Worm (Caenorhabditis elegans) whole organism, L2 larva: ENCODE measurements around the gene sri-29.

Experiments used
- C34F6.9 ChIP-seq: fragments of 150-350 bp; optimal IDR thresholded peaks from 2 replicates; lab custom pipeline; 2014; ENCODE audit warnings: missing biosample characterization, missing genetic modification characterization
- F13H6.1 ChIP-seq: sonication (generic microtip); optimal IDR thresholded peaks from 2 replicates; lab custom pipeline; 2016; ENCODE audit warnings: missing genetic modification characterization, missing compliant biosample characterization
- R02D3.7 ChIP-seq: fragments of 150-350 bp; optimal IDR thresholded peaks from 2 replicates; lab custom pipeline; 2014; ENCODE audit warnings: missing biosample characterization, missing genetic modification characterization
- Y55F3AM.14 ChIP-seq: fragments of 200-800 bp; sonication (Bioruptor generic); optimal IDR thresholded peaks from 2 replicates; lab custom pipeline; 2018; ENCODE audit warnings: mild to moderate bottlenecking, missing genetic modification characterization, missing compliant biosample characterization
- ZK546.5 ChIP-seq: sonication (generic microtip); optimal IDR thresholded peaks from 2 replicates; lab custom pipeline; 2017; ENCODE audit warnings: missing biosample characterization, missing genetic modification characterization
- alr-1 ChIP-seq: fragments of 150-350 bp; optimal IDR thresholded peaks from 2 replicates; lab custom pipeline; 2014; ENCODE audit warnings: missing biosample characterization, missing genetic modification characterization
- aly-2 ChIP-seq: fragments of 150-350 bp; optimal IDR thresholded peaks from 2 replicates; lab custom pipeline; 2014; ENCODE audit warnings: missing biosample characterization, missing genetic modification characterization
- ama-1 ChIP-seq: fragments of 150-350 bp; optimal IDR thresholded peaks from 2 replicates; lab custom pipeline; 2018; ENCODE audit warnings: inconsistent platforms
- blmp-1 ChIP-seq: sonication (generic microtip); optimal IDR thresholded peaks from 2 replicates; lab custom pipeline; 2017; ENCODE audit warnings: missing genetic modification characterization, mild to moderate bottlenecking, missing compliant biosample characterization, antibody characterized with exemption, moderate library complexity; ENCODE audit not compliant: insufficient read depth
- ceh-16 ChIP-seq: fragments of 150-350 bp; optimal IDR thresholded peaks from 2 replicates; lab custom pipeline; 2014; ENCODE audit warnings: missing biosample characterization, missing genetic modification characterization
- ceh-82 ChIP-seq: fragments of 150-350 bp; optimal IDR thresholded peaks from 2 replicates; lab custom pipeline; 2014; ENCODE audit warnings: missing biosample characterization, missing genetic modification characterization
- crh-2 ChIP-seq: sonication (generic microtip); optimal IDR thresholded peaks from 2 replicates; lab custom pipeline; 2017; ENCODE audit warnings: missing biosample characterization, missing genetic modification characterization
- dmd-4 ChIP-seq: sonication (generic microtip); optimal IDR thresholded peaks from 2 replicates; lab custom pipeline; 2017; ENCODE audit warnings: missing biosample characterization, missing genetic modification characterization
- elt-3 ChIP-seq: sonication (generic microtip); optimal IDR thresholded peaks from 2 replicates; lab custom pipeline; 2017; ENCODE audit warnings: missing biosample characterization, missing genetic modification characterization
- fos-1 ChIP-seq: fragments of 150-350 bp; optimal IDR thresholded peaks from 2 replicates; lab custom pipeline; 2014; ENCODE audit warnings: missing biosample characterization, missing genetic modification characterization
- gmeb-1 ChIP-seq: fragments of 150-350 bp; optimal IDR thresholded peaks from 2 replicates; lab custom pipeline; 2014; ENCODE audit warnings: missing biosample characterization, missing genetic modification characterization
- lin-11 ChIP-seq: fragments of 150-350 bp; sonication (generic microtip); optimal IDR thresholded peaks from 2 replicates; lab custom pipeline; 2014; ENCODE audit warnings: missing biosample characterization, missing genetic modification characterization, inconsistent platforms, mixed read lengths
- lin-13 ChIP-seq: fragments of 150-350 bp; optimal IDR thresholded peaks from 2 replicates; lab custom pipeline; 2014; ENCODE audit warnings: missing biosample characterization, missing genetic modification reagents, missing genetic modification characterization
- lin-39 ChIP-seq: fragments of 150-350 bp; optimal IDR thresholded peaks from 2 replicates; lab custom pipeline; 2014; ENCODE audit warnings: missing biosample characterization, missing genetic modification reagents, missing genetic modification characterization
- lsy-2 ChIP-seq, 2 experiments: fragments of 150-350 bp in 1 of 2; sonication (generic microtip) in 1 of 2; optimal IDR thresholded peaks; 2 replicates each; lab custom pipeline; 2014 to 2017; ENCODE audit warnings: missing biosample characterization in 2 of 2, missing genetic modification characterization in 2 of 2
- mab-5 ChIP-seq: fragments of 150-350 bp; optimal IDR thresholded peaks from 2 replicates; lab custom pipeline; 2014; ENCODE audit warnings: missing biosample characterization, missing genetic modification characterization
- mbf-1 ChIP-seq: sonication (generic microtip); optimal IDR thresholded peaks from 2 replicates; lab custom pipeline; 2017; ENCODE audit warnings: missing biosample characterization, missing genetic modification characterization
- mdl-1 ChIP-seq, 2 experiments: fragments of 150-350 bp in 1 of 2; sonication (generic microtip) in 1 of 2; optimal IDR thresholded peaks; 2 replicates each; lab custom pipeline; 2017; ENCODE audit warnings: missing biosample characterization in 2 of 2, missing genetic modification characterization in 2 of 2
- nhr-11 ChIP-seq: fragments of 150-350 bp; optimal IDR thresholded peaks from 2 replicates; lab custom pipeline; 2014; ENCODE audit warnings: missing biosample characterization, missing genetic modification characterization
- nhr-12 ChIP-seq: fragments of 150-350 bp; optimal IDR thresholded peaks from 2 replicates; lab custom pipeline; 2014; ENCODE audit warnings: missing biosample characterization, missing genetic modification characterization
- nhr-129 ChIP-seq: fragments of 150-350 bp; optimal IDR thresholded peaks from 2 replicates; lab custom pipeline; 2014; ENCODE audit warnings: missing biosample characterization, missing genetic modification characterization
- nhr-21 ChIP-seq: fragments of 150-350 bp; optimal IDR thresholded peaks from 2 replicates; lab custom pipeline; 2014; ENCODE audit warnings: missing biosample characterization, missing genetic modification characterization
- nhr-23 ChIP-seq: fragments of 150-350 bp; optimal IDR thresholded peaks from 2 replicates; lab custom pipeline; 2014; ENCODE audit warnings: missing biosample characterization, missing genetic modification reagents, missing genetic modification characterization
- nhr-237 ChIP-seq: fragments of 150-350 bp; optimal IDR thresholded peaks from 2 replicates; lab custom pipeline; 2014; ENCODE audit warnings: missing biosample characterization, missing genetic modification characterization
- nhr-6 ChIP-seq: fragments of 150-350 bp; optimal IDR thresholded peaks from 2 replicates; lab custom pipeline; 2014; ENCODE audit warnings: missing biosample characterization, missing genetic modification characterization
- nhr-77 ChIP-seq: fragments of 150-350 bp; optimal IDR thresholded peaks from 2 replicates; lab custom pipeline; 2014; ENCODE audit warnings: missing biosample characterization, missing genetic modification characterization
- peb-1 ChIP-seq: fragments of 150-350 bp; optimal IDR thresholded peaks from 2 replicates; lab custom pipeline; 2014; ENCODE audit warnings: missing biosample characterization, missing genetic modification characterization
- sem-4 ChIP-seq: fragments of 150-350 bp; optimal IDR thresholded peaks from 2 replicates; lab custom pipeline; 2014; ENCODE audit warnings: missing biosample characterization, missing genetic modification reagents, missing genetic modification characterization
- sma-9 ChIP-seq, 2 experiments: fragments of 150-350 bp in 1 of 2; sonication (generic microtip) in 1 of 2; optimal IDR thresholded peaks; 2 replicates each; lab custom pipeline; 2014 to 2016; ENCODE audit warnings: missing genetic modification characterization in 2 of 2, mild to moderate bottlenecking in 1 of 2, missing biosample characterization in 1 of 2, missing compliant biosample characterization in 1 of 2, missing genetic modification reagents in 1 of 2, moderate library complexity in 1 of 2
- snpc-4 ChIP-seq: fragments of 150-350 bp; optimal IDR thresholded peaks from 2 replicates; lab custom pipeline; 2014; ENCODE audit warnings: missing biosample characterization, missing genetic modification characterization
- unc-39 ChIP-seq: fragments of 150-350 bp; optimal IDR thresholded peaks from 2 replicates; lab custom pipeline; 2014; ENCODE audit warnings: missing biosample characterization, missing genetic modification characterization
- unc-55 ChIP-seq: fragments of 150-350 bp; sonication (generic microtip); optimal IDR thresholded peaks from 3 replicates; lab custom pipeline; 2014; ENCODE audit warnings: missing biosample characterization, missing genetic modification reagents, missing genetic modification characterization
- unc-62 ChIP-seq: fragments of 150-350 bp; optimal IDR thresholded peaks from 2 replicates; lab custom pipeline; 2014; ENCODE audit warnings: missing biosample characterization, missing genetic modification reagents, missing genetic modification characterization
- zag-1 ChIP-seq: fragments of 150-350 bp; optimal IDR thresholded peaks from 2 replicates; lab custom pipeline; 2014; ENCODE audit warnings: missing biosample characterization, missing genetic modification characterization
- ztf-1 ChIP-seq: fragments of 200-800 bp; sonication (Bioruptor generic); conservative IDR thresholded peaks from 2 replicates; pipeline ENCODE4 v1.3.6; 2022; ENCODE audit warnings: missing genetic modification characterization, missing compliant biosample characterization
- ztf-4 ChIP-seq: fragments of 150-350 bp; optimal IDR thresholded peaks from 2 replicates; lab custom pipeline; 2014; ENCODE audit warnings: missing biosample characterization, missing genetic modification characterization

sri-29 gene

DNA sequence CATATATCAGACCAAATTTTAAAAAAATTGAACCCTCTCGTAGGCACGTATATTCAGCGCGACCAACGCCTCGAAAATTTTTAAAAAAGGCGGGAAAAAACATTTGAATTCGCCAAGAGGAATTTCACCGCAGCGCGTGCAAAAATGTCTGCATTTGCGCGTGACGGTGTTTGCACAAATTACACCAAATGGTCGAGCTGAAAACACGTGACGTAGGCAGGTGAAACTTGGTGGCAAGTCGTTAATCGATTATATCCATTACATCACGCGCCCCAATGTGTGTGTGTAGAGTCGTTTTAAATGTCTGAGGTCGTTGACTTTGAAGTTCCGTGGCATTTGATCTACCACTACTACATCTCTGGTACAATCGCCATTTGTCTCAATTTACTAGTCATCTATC is 6.6 kb downstream of the sri-29 start, which contains the start of gene sri-31:
TSS of gene sri-31 (plus strand) at position 301 of the 400 bp plus-strand sequence.
- TF ChIP-seq blmp-1 (tag; lab: Kevin White, UChicago), result no peak
- no peak for TF ChIP-seq nhr-23 (tag; lab: Kevin White, UChicago)
- TF ChIP-seq elt-3, result no peak
- TF ChIP-seq ZK546.5 (tag; lab: Kevin White, UChicago), result no peak
- TF ChIP-seq Y55F3AM.14 (GFP tag; lab: Kevin White, UChicago), result no peak
- TF ChIP-seq nhr-11 (tag; lab: Kevin White, UChicago), result no peak
- TF ChIP-seq alr-1, result no peak
- no peak for TF ChIP-seq lin-39
- TF ChIP-seq peb-1 (tag; lab: Kevin White, UChicago), result no peak
- no peak for TF ChIP-seq nhr-6 (tag; lab: Kevin White, UChicago)
- no peak for TF ChIP-seq ceh-16 (tag; lab: Kevin White, UChicago)
- no peak for TF ChIP-seq ama-1
- TF ChIP-seq mdl-1 (tag; optimal IDR thresholded peaks at IDR 0.05; lab: Kevin White, UChicago), result no peak
- TF ChIP-seq sem-4 (tag; lab: Kevin White, UChicago), result no peak
- TF ChIP-seq nhr-21 (tag; lab: Kevin White, UChicago), result no peak
- TF ChIP-seq lin-13, result no peak
- TF ChIP-seq snpc-4 (tag; lab: Kevin White, UChicago), result no peak
- no peak for TF ChIP-seq ceh-82 (tag; lab: Kevin White, UChicago)
- no peak for TF ChIP-seq C34F6.9 (tag; lab: Kevin White, UChicago)
- no peak for TF ChIP-seq F13H6.1 (tag; lab: Kevin White, UChicago)

DNA sequence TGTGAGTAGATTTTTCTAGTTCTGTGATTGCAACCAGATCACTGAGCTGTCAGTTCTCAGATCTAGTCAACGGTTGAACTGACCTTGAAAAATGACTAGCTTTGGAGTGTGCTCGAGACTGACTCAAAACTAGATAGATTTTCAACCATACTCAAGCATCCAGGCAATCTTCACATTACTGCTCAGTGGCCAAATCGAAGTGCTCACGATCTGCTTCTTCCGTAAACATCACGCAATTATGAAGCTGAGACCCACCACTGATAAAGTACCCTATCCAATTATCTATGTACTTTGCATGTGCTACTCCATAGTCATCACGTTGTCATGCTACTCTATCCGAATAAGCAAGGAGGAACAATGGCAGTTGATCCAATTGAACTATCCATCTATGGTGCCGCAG is 7.2 kb downstream of the sri-29 start:
- TF ChIP-seq blmp-1 (tag; lab: Kevin White, UChicago), result no peak
- TF ChIP-seq unc-39 (tag; lab: Kevin White, UChicago), result no peak
- TF ChIP-seq mab-5 (tag; lab: Kevin White, UChicago), result no peak
- TF ChIP-seq crh-2, result no peak
- TF ChIP-seq mbf-1 (tag; lab: Kevin White, UChicago), result no peak
- TF ChIP-seq gmeb-1 (tag; lab: Kevin White, UChicago), result no peak
- no peak for TF ChIP-seq lsy-2 (tag; optimal IDR thresholded peaks at IDR 0.05; lab: Kevin White, UChicago)
- no peak for TF ChIP-seq nhr-237 (tag; lab: Kevin White, UChicago)
- TF ChIP-seq ama-1, result no peak
- no peak for TF ChIP-seq unc-62 (GFP tag; lab: Kevin White, UChicago)
- no peak for TF ChIP-seq C34F6.9 (tag; lab: Kevin White, UChicago)
- no peak for TF ChIP-seq nhr-6 (tag; lab: Kevin White, UChicago)

DNA sequence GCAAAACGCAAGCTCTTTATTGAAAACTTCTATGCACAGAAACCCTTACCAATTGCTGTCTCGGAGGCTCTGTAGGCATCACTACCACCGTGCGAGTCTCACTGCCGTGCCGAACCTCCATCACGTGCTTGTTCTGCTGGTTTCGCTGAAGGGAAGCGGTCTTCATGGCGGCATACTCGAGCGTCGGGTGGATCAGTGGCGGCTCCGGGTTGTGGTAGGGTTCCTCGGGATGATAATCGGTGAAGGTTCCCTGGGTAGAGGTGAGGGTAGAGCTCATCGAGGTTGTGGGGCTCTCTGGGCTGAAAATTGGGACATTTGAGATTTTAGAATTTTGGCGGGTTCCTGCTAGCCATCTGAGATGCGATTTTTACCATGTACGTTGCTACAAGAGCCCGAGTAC is 8.7 kb downstream of the sri-29 start:
- TF ChIP-seq nhr-129 (no peak), sem-4 (tag; lab: Kevin White, UChicago) (no peak), ama-1 (no peak), mbf-1 (tag; lab: Kevin White, UChicago) (no peak), nhr-237 (tag; lab: Kevin White, UChicago) (no peak), Y55F3AM.14 (GFP tag; lab: Kevin White, UChicago) (no peak), R02D3.7 (tag; lab: Kevin White, UChicago) (no peak), nhr-77 (tag; lab: Kevin White, UChicago) (no peak), nhr-23 (tag; lab: Kevin White, UChicago) (no peak), crh-2 (no peak), lin-11 (tag; lab: Kevin White, UChicago) (no peak), fos-1 (tag; lab: Kevin White, UChicago) (no peak), unc-55 (GFP tag; lab: Kevin White, UChicago) (no peak), F13H6.1 (tag; lab: Kevin White, UChicago) (no peak), dmd-4 (tag; lab: Kevin White, UChicago) (no peak), nhr-12 (tag; lab: Kevin White, UChicago) (no peak), C34F6.9 (tag; lab: Kevin White, UChicago) (no peak)

DNA sequence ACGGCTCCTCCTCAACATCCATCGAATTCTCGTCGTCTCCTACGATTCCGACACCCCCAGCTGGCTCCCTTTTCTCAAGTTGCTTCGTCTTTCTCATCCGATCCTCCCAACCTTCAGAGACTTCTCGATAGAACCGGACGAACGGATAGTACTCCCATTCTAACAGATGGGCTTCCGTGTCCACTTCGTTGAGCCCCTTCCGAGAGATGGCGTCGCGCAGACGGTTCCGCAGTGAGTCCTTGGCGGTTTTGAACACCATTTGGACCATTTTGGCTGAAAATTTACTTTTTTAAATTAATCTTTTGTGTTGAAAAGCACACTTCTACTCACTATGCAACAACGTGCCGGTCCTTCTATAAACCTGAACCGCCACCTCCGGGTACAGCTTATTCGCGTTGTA is 9.6 kb downstream of the sri-29 start:
- TF ChIP-seq mbf-1 (tag; lab: Kevin White, UChicago) (no peak), R02D3.7 (tag; lab: Kevin White, UChicago) (no peak), sma-9 (GFP tag; optimal IDR thresholded peaks at IDR 0.05; lab: Kevin White, UChicago) (no peak), sma-9 (tag; optimal IDR thresholded peaks at IDR 0.05; lab: Kevin White, UChicago) (no peak), ztf-4 (tag; lab: Kevin White, UChicago) (no peak), Y55F3AM.14 (GFP tag; lab: Kevin White, UChicago) (no peak), elt-3 (no peak), ama-1 (no peak), zag-1 (tag; lab: Kevin White, UChicago) (no peak), ztf-1 (no peak), aly-2 (tag; lab: Kevin White, UChicago) (no peak), nhr-6 (tag; lab: Kevin White, UChicago) (no peak), nhr-129 (no peak)
- TF ChIP-seq, all 48 proteins: peak for 0
